Fruit fly (Drosophila melanogaster) Kc167 (cell line): ENCODE data around the gene CarT.
A peak's percentile ranks its signal among the peaks of the same experiment; 100 is the strongest.

Source experiments
- Myc ChIP-seq: fragments of >200 bp; optimal IDR thresholded peaks from 2 replicates; lab custom pipeline; 2017; ENCODE audit warnings: missing external identifiers
- Sin3A ChIP-seq: fragments of >200 bp; optimal IDR thresholded peaks from 2 replicates; lab custom pipeline; 2018; ENCODE audit warnings: missing external identifiers
- h ChIP-seq: fragments of >200 bp; optimal IDR thresholded peaks from 3 replicates; lab custom pipeline; 2018; ENCODE audit warnings: missing external identifiers
- insv ChIP-seq: fragments of >200 bp; optimal IDR thresholded peaks from 3 replicates; lab custom pipeline; 2018; ENCODE audit warnings: missing external identifiers
- psq ChIP-seq: fragments of >200 bp; optimal IDR thresholded peaks from 2 replicates; lab custom pipeline; 2017; ENCODE audit warnings: missing external identifiers
- ttk ChIP-seq: sonication (Bioruptor generic); optimal IDR thresholded peaks from 2 replicates; lab custom pipeline; 2017; ENCODE audit warnings: missing external identifiers

The CarT gene

DNA sequence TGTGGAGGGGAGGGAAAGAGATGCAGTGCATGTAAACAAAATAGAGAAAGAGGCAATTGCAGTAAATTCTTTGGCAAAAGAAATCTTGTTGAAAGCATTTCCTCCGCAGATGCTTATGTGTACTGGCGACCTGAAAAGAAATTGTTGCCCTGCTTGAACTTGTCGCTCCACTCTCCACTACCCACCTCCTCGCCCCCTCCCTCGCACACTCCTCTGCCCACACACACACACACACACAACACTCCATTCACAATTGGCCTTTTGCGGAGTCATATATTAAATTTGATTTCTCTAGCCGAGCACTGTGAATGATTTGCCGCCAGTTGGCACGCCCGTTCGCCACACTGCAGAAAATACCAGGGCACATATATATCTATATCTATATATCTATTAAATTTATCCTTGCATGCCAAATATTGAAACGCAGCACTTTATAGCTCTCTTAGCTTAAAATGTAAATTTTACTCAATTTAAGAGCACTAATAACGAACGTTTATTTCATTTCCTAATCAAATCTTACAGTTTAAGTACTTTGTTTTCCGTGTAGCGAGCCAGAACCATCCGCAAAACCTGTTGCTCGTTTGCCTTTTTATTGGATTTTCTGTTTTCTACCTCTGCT, 28.9 kb upstream of the CarT start:
- TF ChIP-seq ttk, result no peak
- no peak for TF ChIP-seq Myc
- TF ChIP-seq h (lab: Kevin White, UChicago), result no peak
- TF ChIP-seq Sin3A, result no peak
- TF ChIP-seq insv, result no peak
- no peak for TF ChIP-seq psq (lab: Kevin White, UChicago)

DNA sequence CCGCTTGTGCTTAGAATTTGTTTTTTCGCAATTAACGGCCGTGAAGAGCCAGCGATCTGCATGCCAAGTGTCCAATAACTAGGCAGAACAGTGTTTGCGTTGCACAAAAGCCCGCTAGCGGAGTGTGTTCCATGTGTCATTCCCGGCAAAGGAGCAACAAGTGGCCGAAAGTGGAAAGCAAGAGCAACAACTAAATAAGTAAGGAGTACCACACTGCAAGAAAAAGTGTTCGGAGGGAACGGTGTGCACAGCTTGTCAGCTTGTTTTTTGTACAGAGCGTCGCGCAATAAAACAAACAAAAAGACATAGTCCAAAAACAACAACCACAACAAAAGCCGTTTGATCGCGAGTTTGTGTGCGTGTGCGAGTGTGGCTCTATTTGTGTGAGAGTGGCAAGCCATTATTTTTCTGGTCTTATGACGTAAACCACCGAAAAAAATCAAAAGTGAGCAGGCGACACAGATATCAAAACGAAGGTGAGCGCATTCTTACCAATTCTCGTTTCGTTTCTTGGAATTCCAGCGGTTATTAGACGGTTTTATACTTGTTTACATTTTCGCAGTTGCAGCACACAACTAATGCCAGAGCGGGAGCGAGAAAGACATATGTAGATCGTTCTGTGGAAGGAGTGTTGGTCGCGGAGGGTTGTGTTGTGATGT, 28.2 kb upstream of the CarT start:
- TF ChIP-seq Myc, result no peak

DNA sequence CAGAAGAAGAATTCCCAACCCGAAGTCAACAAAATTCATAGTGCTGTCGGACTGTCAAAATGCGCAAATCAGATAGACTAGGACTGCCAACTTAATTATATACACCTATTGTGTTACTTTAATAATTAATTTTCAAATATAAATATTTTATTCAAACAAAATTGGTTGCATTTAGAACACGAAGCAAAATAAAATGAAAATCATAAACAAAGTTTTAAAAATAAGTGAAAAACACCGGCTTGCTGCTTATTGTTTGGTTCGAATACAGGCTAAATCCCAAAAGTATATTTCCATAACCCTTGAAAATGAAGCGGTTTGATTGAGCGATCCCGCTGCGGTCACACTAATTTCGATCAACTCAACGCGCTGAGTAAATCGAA, 27.7 kb upstream of the CarT start, which contains the start of the genes Rhau and dia:
TSS of gene Rhau (minus strand) at position 178 of the 380 bp plus-strand sequence.
TSS of gene dia (plus strand) at position 337 of the 380 bp plus-strand sequence.
- TF ChIP-seq h (lab: Kevin White, UChicago) (no peak), Sin3A (no peak), insv (no peak), Myc (no peak), ttk (no peak), psq (lab: Kevin White, UChicago) (no peak)

DNA sequence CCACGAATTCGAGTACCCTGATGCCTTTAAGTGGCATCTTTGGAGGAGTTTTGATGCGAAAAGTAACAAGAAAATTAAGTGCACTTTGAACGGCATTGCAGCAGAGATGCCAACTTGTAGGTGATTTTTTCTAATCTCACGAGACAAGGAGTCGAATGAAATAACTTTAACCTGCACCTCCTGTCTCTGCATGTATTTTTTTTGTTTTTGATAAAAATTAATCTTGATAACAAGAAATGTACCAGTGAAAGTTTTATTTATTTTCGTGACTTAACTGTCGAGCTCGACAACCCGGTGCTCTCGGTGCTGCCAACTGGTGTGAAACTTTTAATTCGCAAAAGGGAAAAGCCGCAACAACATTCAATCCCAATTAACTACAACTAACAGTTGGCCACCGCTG, 22.1 kb upstream of the CarT start, which contains the start of the genes Amacr and Ns4:
TSS of gene Amacr (minus strand) at position 182 of the 400 bp plus-strand sequence.
TSS of gene Ns4 (plus strand) at position 317 of the 400 bp plus-strand sequence.
- TF ChIP-seq ttk (no peak), h (lab: Kevin White, UChicago) (no peak), Sin3A (no peak), insv (no peak), psq (lab: Kevin White, UChicago) (no peak), Myc (no peak)

DNA sequence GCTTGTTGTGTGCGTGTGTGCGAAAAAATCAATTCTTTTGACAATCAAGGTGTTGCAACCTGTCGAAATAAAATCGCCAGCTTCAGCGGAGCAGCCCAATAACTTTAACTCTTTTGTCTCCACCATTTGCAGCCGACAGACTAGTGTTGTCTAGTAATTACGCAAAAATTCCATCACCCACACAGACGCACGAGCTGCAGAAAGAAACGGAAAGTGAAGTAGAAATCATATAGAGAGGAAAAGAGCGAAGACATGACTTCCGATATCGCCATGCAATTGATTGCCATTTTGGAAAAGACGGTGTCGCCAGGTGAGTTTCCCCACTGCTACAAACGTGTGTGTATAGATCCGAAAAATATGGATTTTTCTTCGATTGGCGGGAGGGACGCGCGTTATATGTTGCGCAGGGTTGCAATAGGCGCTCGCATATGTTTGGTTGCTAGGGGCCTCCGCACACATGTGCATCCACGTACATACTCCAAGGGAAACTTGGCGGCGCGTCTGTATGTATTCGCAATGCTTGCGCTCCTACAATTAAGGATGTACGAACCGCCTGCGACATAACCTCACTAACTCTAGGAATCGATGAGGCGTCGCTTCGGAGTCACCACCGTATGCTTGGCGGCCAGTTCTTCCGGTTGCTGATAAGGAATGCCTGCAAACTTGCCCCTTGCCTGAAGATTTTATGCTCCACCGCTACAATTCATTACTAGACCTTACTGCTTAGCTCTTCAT, 5.2 kb upstream of the CarT start:
- TF ChIP-seq psq (lab: Kevin White, UChicago), result peak; percentile 28
- TF ChIP-seq h (lab: Kevin White, UChicago), result no peak
- TF ChIP-seq ttk, result no peak

DNA sequence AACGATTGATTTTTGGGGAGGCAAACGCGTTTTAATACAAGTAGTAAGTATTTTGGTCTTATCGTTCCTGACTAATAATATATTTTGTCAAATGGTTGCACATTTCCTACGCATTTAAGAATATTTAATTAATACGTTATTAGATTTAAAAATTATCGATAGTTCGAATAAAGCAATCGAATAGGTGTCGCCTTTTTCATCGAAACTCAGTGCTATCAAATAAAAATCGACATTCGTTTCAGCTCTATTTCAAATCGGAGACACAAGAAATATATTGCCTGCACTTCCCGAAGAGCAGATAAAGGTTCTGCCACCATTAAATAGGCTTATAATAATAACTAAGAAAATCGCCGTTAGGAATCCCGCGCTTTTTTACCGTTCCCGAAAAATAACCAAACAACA, 4.6 kb upstream of the CarT start:
- no peak for TF ChIP-seq ttk
- TF ChIP-seq psq (lab: Kevin White, UChicago), result peak; percentile 49

DNA sequence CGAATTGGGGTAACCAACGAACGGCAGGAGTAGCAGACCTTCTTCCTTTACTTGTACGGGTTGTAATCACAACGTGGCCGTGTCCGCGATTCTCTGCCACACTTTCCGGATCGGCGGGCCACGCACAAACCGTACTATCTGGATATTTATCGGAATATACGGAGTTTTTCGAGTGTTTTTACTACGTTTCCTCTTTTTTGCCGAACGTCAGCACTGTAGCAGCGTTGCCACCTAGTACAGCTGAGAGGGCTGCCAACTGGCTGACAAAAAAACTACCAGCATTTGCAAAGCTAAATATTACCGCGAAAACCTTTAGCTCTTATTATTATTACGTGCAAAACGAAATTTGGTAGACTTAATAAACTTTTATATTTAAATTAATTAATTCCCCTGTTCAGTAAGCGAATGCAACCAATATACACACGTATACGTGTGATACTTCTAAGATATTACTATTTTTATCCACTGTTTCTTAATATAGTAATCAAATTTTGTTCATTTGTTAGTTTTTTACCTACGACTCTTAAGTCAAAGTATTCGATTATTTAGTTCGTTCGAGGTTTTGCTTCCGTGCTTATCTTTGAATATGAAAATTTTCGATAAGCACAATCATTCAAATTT, 4.1 kb upstream of the CarT start, which contains the start of gene TM9SF2:
TSS of gene TM9SF2 (minus strand) at position 244 of the 621 bp plus-strand sequence.
- TF ChIP-seq insv (no peak), h (lab: Kevin White, UChicago) (no peak), Sin3A (no peak), psq (lab: Kevin White, UChicago) (no peak), Myc (no peak), ttk (no peak)

DNA sequence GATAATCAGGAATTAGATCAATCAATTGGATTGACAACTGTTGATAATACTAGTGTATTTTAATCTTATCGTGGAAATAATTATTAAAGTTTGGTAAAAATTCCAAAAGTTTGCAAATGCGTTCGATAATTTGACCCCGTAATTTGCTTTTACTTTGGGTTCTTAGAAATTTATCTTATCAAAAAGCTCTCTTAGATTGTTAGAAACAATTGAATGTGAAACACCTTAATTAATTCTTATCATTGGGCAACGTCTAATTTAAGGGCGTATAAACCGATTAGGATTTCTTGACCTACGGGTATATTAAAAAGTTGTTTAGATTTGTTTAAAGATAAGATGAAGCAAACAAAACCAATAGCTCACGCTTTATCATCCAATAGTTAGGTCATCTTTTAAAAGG, 2.9 kb upstream of the CarT start:
- TF ChIP-seq Sin3A (no peak), ttk (no peak), insv (no peak), Myc (no peak), h (lab: Kevin White, UChicago) (no peak), psq (lab: Kevin White, UChicago) (no peak)

DNA sequence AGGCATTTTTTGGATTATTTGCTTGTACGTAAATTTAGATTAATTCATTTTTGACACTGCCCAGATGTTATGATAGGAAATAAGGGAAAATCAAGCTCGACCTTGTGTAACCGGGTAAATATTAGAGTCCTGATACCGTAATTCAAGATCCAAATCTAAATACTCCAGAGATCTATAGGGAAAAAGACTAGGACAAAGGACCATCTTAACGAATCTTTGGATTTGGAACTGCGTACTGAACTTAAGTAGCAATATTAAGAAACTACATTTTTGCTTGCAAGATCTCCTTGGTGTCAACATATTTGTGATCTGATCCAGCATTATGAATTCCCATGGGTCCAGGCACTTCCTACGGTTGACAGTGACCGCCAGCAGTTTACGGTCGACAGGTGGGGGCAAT, 3.6 kb downstream of the CarT start, which contains the start of gene CG9316:
TSS of gene CG9316 (minus strand) at position 101 of the 400 bp plus-strand sequence.
- no peak for TF ChIP-seq h (lab: Kevin White, UChicago)
- TF ChIP-seq psq (lab: Kevin White, UChicago), result no peak
- TF ChIP-seq ttk, result no peak
- no peak for TF ChIP-seq Myc

DNA sequence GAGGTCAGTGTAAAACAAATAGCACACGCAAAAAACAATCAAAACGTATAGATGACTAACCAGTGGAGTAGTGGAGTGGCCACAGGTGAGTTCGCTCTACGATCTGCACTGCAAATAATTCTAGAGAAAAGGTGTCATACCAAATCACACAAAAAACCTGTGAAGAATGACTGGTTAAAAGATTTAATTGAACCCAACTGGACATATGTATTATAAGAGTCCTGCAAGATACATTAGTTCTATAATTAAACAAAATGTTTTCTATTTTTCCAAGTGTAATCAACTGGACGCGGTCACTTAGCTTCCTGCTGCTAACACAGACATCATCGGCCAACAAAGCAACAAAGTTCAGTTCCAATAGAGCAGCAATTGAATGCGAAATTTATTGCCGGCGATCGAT, 6.1 kb downstream of the CarT start:
- TF ChIP-seq Myc (no peak), Sin3A (no peak), h (lab: Kevin White, UChicago) (no peak), psq (lab: Kevin White, UChicago) (no peak), ttk (no peak), insv (no peak)

DNA sequence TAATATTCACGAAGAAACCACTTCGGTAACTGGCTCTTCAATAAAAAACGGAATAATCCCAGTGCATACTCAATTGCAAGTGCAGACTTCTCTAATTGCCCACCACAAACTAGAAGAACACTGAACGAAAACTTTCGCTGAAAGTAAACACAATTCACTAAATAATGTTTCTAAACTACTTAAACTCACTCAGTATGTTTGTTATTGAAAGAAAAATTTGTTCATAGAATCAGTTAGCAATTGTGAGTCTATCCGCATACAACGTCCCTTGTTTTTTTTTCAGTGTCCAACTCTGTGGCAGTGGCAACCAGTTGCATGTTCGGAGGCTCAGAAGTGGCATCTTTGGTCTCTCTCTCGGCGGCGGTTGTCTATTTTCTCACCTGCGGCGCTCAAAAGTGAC, 8.6 kb downstream of the CarT start:
- TF ChIP-seq h (lab: Kevin White, UChicago) (no peak), Myc (no peak), insv (no peak), ttk (no peak), psq (lab: Kevin White, UChicago) (no peak)

DNA sequence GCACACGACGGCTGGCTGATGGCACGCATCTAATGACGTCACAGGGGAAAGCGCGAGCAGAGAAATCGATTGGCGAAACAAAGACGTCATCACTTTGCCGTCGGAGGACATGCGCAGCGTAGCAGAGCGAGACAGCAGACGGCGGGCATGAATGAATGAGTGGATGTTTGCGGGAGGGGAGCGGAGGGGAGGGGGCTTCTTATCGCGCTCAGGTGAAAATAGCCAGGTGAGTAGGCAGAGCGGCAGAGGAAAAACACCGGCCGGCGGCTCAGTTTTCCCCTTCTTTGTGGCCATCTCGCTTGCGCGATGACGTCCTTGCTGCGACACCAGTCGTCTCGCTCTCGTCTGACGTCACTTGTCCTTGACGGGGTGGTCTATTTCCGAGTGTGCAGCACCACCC, 10.1 kb downstream of the CarT start:
- TF ChIP-seq psq (lab: Kevin White, UChicago), result no peak
- TF ChIP-seq ttk, result no peak
- no peak for TF ChIP-seq Sin3A
- no peak for TF ChIP-seq insv
- TF ChIP-seq h (lab: Kevin White, UChicago), result no peak
- TF ChIP-seq Myc, result no peak

DNA sequence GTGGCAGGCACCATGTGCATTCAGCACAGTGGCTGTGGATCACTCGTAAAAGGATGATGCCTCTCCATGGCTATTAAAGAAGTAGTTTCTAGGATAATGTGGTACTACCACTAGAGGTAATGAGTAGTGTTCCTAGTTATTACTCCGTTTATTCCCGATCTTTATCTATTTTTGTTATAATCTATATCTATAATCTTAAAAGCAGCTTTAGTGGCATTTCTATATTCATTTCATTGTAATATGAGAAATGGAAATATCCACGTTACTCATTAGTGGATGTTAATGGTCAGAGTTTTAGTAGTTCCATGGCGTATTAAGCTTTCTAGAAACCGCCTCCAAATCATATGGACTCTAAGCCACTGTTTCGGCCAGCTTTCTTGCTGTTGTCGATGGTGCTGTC, 13.4 kb downstream of the CarT start:
- TF ChIP-seq Myc (no peak), Sin3A (no peak), insv (no peak), ttk (no peak), psq (lab: Kevin White, UChicago) (no peak)
